Worm (Caenorhabditis elegans) whole organism, early embryonic: ENCODE measurements around the gene arr-1.

Experiments used
- ama-1 ChIP-seq: fragments of 150-350 bp; optimal IDR thresholded peaks from 2 replicates; lab custom pipeline; 2014
- ceh-13 ChIP-seq: fragments of 200-800 bp; sonication (Bioruptor generic); optimal IDR thresholded peaks from 2 replicates; lab custom pipeline; 2018; ENCODE audit warnings: mild to moderate bottlenecking, missing genetic modification characterization, missing compliant biosample characterization
- ceh-36 ChIP-seq: sonication (generic microtip); optimal IDR thresholded peaks from 2 replicates; lab custom pipeline; 2016; ENCODE audit warnings: missing genetic modification characterization, inconsistent platforms, missing compliant biosample characterization
- flt-1 ChIP-seq: fragments of 200-800 bp; sonication (Bioruptor generic); IDR thresholded peaks from 2 replicates; pipeline ENCODE4 v1.3.6; 2022; ENCODE audit warnings: missing genetic modification characterization, missing compliant biosample characterization
- hmbx-1 ChIP-seq: sonication (generic microtip); optimal IDR thresholded peaks from 2 replicates; lab custom pipeline; 2016; ENCODE audit warnings: mild to moderate bottlenecking, missing genetic modification characterization, missing compliant biosample characterization
- hnd-1 ChIP-seq: sonication (generic microtip); optimal IDR thresholded peaks from 2 replicates; lab custom pipeline; 2016; ENCODE audit warnings: missing genetic modification characterization, missing compliant biosample characterization
- pes-1 ChIP-seq: fragments of 200-800 bp; sonication (Bioruptor generic); IDR thresholded peaks from 2 replicates; pipeline ENCODE4 v1.3.6; 2022; ENCODE audit warnings: missing genetic modification reagents, missing genetic modification characterization, missing compliant biosample characterization
- scrt-1 ChIP-seq: fragments of 200-800 bp; sonication (Bioruptor generic); IDR thresholded peaks from 2 replicates; pipeline ENCODE4 v1.3.6; 2022; ENCODE audit warnings: missing genetic modification characterization, missing compliant biosample characterization
- tbx-37 ChIP-seq: fragments of 200-800 bp; sonication (Bioruptor generic); conservative IDR thresholded peaks from 2 replicates; pipeline ENCODE4 v1.3.6; 2022; ENCODE audit warnings: missing genetic modification reagents, missing genetic modification characterization, missing compliant biosample characterization
- tra-4 ChIP-seq: sonication (generic microtip); optimal IDR thresholded peaks from 2 replicates; lab custom pipeline; 2017; ENCODE audit warnings: missing genetic modification characterization, missing compliant biosample characterization

- TF ChIP-seq tra-4 (tag; lab: Kevin White, UChicago) = no peak
- no peak for TF ChIP-seq tbx-37 (GFP tag; lab: Robert Waterston, UW)
- TF ChIP-seq pes-1 (GFP tag; lab: Robert Waterston, UW) = no peak
- no peak for TF ChIP-seq scrt-1 (GFP tag; lab: Robert Waterston, UW)
- TF ChIP-seq ama-1 (lab: Kevin White, UChicago) = no peak
- no peak for TF ChIP-seq hmbx-1 (tag; lab: Kevin White, UChicago)
- no peak for TF ChIP-seq flt-1 (GFP tag; lab: Robert Waterston, UW)
- TF ChIP-seq ceh-36 (tag; lab: Kevin White, UChicago) = no peak
- TF ChIP-seq hnd-1 = no peak
- TF ChIP-seq ceh-13 = no peak
Measured at ce11 chrX:912990-913389, 37.6 kb upstream of the arr-1 start, which contains the start of gene F35H12.6.
